Worm (Caenorhabditis elegans): Measurements from ENCODE around the gene ttr-50.

The ttr-50 gene

DNA sequence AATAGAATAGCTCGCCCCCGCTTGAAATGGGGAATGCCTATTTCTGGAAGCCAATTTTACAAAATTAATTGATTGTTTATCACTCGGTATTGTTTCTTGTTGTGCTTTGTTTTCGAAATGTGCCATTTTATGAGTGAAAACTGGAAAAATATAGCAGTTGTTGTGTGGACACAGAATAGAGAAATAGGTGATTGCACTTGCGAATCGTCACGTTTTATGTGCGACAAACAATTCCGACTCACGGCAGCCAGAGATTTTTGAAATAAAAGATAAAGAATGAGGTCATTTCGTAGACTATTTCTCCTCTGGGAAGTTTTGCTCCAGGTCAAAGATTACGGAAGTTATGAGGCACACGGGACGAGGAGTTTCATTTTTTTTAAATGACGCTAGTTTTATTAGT is 6.1 kb upstream of the ttr-50 start:
- TF ChIP-seq dve-1 (tag; optimal IDR thresholded peaks at IDR 0.05; ENCODE audit: insufficient read depth) (peak; percentile 48), hlh-11 (tag; optimal IDR thresholded peaks at IDR 0.05) (peak; percentile 9), nhr-48 (tag; optimal IDR thresholded peaks at IDR 0.05) (no peak), mxl-3 (GFP tag; optimal IDR thresholded peaks at IDR 0.05) (no peak), cey-2 (tag; optimal IDR thresholded peaks at IDR 0.05; ENCODE audit: borderline replicate concordance, insufficient read depth) (no peak), daf-16 (GFP tag; optimal IDR thresholded peaks at IDR 0.05) (peak in 1 of 2 experiments; percentile 77), daf-16 (tag; optimal IDR thresholded peaks at IDR 0.05) (peak; percentile 74), mdl-1 (tag; optimal IDR thresholded peaks at IDR 0.05) (no peak)

DNA sequence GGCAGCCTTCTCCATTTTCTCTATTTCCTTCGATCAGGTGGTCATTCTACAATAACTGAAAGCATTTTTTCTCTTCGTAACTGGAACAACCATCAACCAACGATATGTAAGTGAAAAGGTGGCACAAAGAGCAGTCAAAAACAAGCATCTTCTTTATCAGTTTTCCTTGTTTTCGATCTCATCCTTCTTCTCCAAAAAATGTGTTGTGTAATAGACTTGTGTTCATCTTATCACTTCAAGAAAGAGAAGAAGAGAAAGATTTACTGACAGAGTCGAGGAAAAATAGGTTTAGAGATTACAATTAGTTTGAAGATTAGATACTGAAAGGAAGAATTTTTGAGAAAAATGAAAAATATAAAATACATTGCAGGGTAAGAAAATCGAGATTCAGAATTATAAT is 4.5 kb upstream of the ttr-50 start:
- TF ChIP-seq dve-1 (tag; optimal IDR thresholded peaks at IDR 0.05; ENCODE audit: insufficient read depth), result peak; percentile 39
- TF ChIP-seq mep-1 (tag; optimal IDR thresholded peaks at IDR 0.05), result no peak
- peak; percentile 2 for TF ChIP-seq nhr-28 (tag; optimal IDR thresholded peaks at IDR 0.05)
- TF ChIP-seq daf-16 (GFP tag; optimal IDR thresholded peaks at IDR 0.05), result no peak
- peak; percentile 86 for TF ChIP-seq daf-16 (tag; optimal IDR thresholded peaks at IDR 0.05)
- TF ChIP-seq unc-62 (GFP tag; optimal IDR thresholded peaks at IDR 0.05 in 1 of 2), result peak in 1 of 2 experiments; percentile 92
- no peak for TF ChIP-seq unc-62 (tag; optimal IDR thresholded peaks at IDR 0.05)

- TF ChIP-seq spr-3 (GFP tag; optimal IDR thresholded peaks at IDR 0.05) (no peak), F26F4.8 (GFP tag; conservative IDR thresholded peaks at IDR 0.05) (no peak), lsy-2 (tag; optimal IDR thresholded peaks at IDR 0.05) (peak in 1 of 2 experiments; percentile 53), F37D6.2 (tag; optimal IDR thresholded peaks at IDR 0.05) (no peak), ctbp-1 (GFP tag; IDR thresholded peaks at IDR 0.05) (0 out of 2 replicates have a peak, but pooled peaks have one; percentile 24), ceh-44 (GFP tag; IDR thresholded peaks at IDR 0.05) (no peak), T26A8.4 (GFP tag; IDR thresholded peaks at IDR 0.05) (no peak), aha-1 (tag) (no peak), unc-62 (GFP tag; optimal IDR thresholded peaks at IDR 0.05 in 1 of 2) (peak in 1 of 2 experiments; percentile 53), unc-62 (tag; optimal IDR thresholded peaks at IDR 0.05) (no peak), hif-1 (tag; optimal IDR thresholded peaks at IDR 0.05) (no peak), snpc-1.2 (GFP tag; IDR thresholded peaks at IDR 0.05) (no peak), ama-1 (optimal IDR thresholded peaks at IDR 0.05) (peak; percentile 0), lin-13 (GFP tag; optimal IDR thresholded peaks at IDR 0.05) (no peak), zip-2 (tag; optimal IDR thresholded peaks at IDR 0.05) (no peak), lin-1 (GFP tag; IDR thresholded peaks at IDR 0.05) (no peak), daf-16 (GFP tag; optimal IDR thresholded peaks at IDR 0.05) (peak in 1 of 2 experiments; percentile 33), daf-16 (tag; optimal IDR thresholded peaks at IDR 0.05) (no peak), zip-11 (GFP tag; IDR thresholded peaks at IDR 0.05) (no peak), tra-1 (GFP tag; IDR thresholded peaks at IDR 0.05) (0 out of 2 replicates have a peak, but pooled peaks have one; percentile 37)
Observed at ce11 chrIV:11644705-11645104, 3.9 kb upstream of the ttr-50 start.

ce11 chrIV:11643829-11644228 is 3.0 kb upstream of the ttr-50 start, which contains the start of gene prx-2:
Gene prx-2, plus strand, starts transcription at chrIV:11644129.
- no peak for TF ChIP-seq ztf-7 (tag; optimal IDR thresholded peaks at IDR 0.05)
- TF ChIP-seq tra-1 (GFP tag; IDR thresholded peaks at IDR 0.05), result no peak
- TF ChIP-seq arid-1 (GFP tag; conservative IDR thresholded peaks at IDR 0.05), result no peak
- no peak for TF ChIP-seq nhr-41 (GFP tag; IDR thresholded peaks at IDR 0.05)
- no peak for TF ChIP-seq unc-39 (tag; optimal IDR thresholded peaks at IDR 0.05)

ce11 chrIV:11641802-11642201 is 987 bp upstream of the ttr-50 start, which contains the start of gene ZK809.1:
Gene ZK809.1, plus strand, starts transcription at chrIV:11642102.
- TF ChIP-seq nhr-42 (GFP tag; IDR thresholded peaks at IDR 0.05) (no peak), fos-1 (tag; optimal IDR thresholded peaks at IDR 0.05) (no peak)

All from whole organism, L4 larva.